Worm (Caenorhabditis elegans): Measurements from ENCODE around the gene F34D6.1.

DNA sequence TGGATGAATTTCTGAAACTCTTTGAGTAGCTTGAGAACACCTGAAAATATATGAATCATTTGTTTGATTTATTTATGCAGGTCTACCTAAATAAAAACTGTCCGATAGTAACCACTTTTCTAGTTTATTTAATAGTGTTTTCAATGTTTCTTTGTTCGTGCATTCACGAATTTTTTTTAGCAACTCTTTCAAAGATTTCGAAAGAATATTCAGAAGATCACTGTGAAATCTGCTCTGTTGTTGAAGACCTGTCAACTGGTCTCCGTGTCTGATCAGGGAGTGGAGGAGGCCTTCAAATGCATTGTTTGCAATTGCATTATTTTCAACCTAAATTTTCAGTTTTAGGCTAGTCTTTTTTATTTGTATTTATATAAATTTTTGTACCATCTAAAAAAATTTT, 28.9 kb upstream of the F34D6.1 start, which contains the start of gene T05A8.1:
- TF ChIP-seq lin-15B (tag; optimal IDR thresholded peaks at IDR 0.05) (no peak), elt-3 (tag; optimal IDR thresholded peaks at IDR 0.05) (no peak), nhr-28 (tag; optimal IDR thresholded peaks at IDR 0.05) (no peak), mdl-1 (tag; optimal IDR thresholded peaks at IDR 0.05) (no peak), tbx-2 (tag; optimal IDR thresholded peaks at IDR 0.05) (no peak), pha-4 (tag; optimal IDR thresholded peaks at IDR 0.05) (no peak), ZK546.5 (tag; optimal IDR thresholded peaks at IDR 0.05) (no peak)

All from whole organism, L3 larva.